Worm (Caenorhabditis elegans): ENCODE measurements around the gene C06A6.4.

- TF ChIP-seq ama-1 (optimal IDR thresholded peaks at IDR 0.05) = no peak
- no peak for TF ChIP-seq ztf-4 (tag; optimal IDR thresholded peaks at IDR 0.05)
- TF ChIP-seq lin-14 (GFP tag; optimal IDR thresholded peaks at IDR 0.05) = peak; percentile 54
- TF ChIP-seq unc-62 (GFP tag; optimal IDR thresholded peaks at IDR 0.05) = no peak
- no peak for TF ChIP-seq vab-15 (tag; optimal IDR thresholded peaks at IDR 0.05)
- TF ChIP-seq nhr-12 (tag; optimal IDR thresholded peaks at IDR 0.05) = no peak
- TF ChIP-seq nhr-11 (tag; optimal IDR thresholded peaks at IDR 0.05) = no peak
- TF ChIP-seq fkh-8 (tag; optimal IDR thresholded peaks at IDR 0.05) = no peak
- TF ChIP-seq elt-2 (tag; optimal IDR thresholded peaks at IDR 0.05) = peak; percentile 22
- TF ChIP-seq egl-27 (tag; optimal IDR thresholded peaks at IDR 0.05) = no peak
Observed at ce11 chrIV:7816402-7817102, 12.5 kb downstream of the C06A6.4 start.

Data from whole organism, L1 larva.